Fruit fly (Drosophila melanogaster): ENCODE measurements around the gene CG43391.

The CG43391 gene

DNA sequence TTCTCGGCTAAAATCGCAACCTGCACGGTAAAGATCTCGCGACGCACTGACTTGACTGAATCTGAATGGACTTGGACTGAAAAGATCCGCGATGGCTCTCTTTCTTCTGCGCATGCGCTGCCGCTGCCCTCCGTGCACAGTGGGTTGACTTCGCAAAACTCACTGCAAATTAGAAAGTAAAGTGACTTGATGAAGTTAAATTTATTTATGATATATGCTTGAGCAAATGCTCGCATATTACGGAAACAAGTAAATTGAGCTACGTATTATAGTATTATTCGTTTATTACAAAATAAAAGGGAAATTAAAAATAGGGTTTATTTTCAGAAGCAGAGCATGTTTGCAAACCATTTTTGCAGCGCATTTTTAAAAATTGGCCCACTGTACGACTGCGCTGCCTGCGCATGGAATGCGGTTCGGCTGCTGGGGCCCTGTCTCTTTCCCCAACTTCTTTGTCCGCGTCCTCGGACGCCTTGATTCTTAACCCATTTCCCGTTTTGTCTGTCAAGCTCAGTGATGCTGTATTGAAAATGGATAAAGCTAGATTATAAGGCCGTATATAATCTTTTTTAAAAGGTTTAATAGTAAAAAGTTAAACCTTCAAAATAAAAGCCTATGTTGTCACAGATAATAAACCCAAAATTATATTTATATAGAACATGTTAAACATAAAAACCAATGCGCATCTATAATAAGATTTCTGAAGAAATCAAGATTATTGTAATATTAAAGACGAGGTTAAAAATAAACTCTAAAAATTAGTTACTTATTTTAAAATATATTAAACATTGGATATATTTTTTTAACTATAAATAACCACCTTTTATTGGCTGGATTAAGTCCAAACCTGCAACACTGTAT lies 7.1 kb upstream of the CG43391 start, which contains the start of gene rt (continued):
- TF ChIP-seq Usf (GFP tag; optimal IDR thresholded peaks at IDR 0.05) (peak; percentile 22), CG8765 (GFP tag; IDR thresholded peaks at IDR 0.05) (no peak), slou (GFP tag; optimal IDR thresholded peaks at IDR 0.05) (no peak), sisA (GFP tag; IDR thresholded peaks at IDR 0.05) (peak; percentile 63), abd-A (tag; optimal IDR thresholded peaks at IDR 0.05) (no peak), HLH54F (GFP tag; optimal IDR thresholded peaks at IDR 0.05) (no peak), Atf3 (GFP tag; optimal IDR thresholded peaks at IDR 0.05) (peak; percentile 2), kay (GFP tag; optimal IDR thresholded peaks at IDR 0.05) (no peak), CG14014 (GFP tag; IDR thresholded peaks at IDR 0.05) (0 out of 2 replicates have a peak, but pooled peaks have one; percentile 7), CG9215 (GFP tag; IDR thresholded peaks at IDR 0.05) (no peak), CG8924 (tag; optimal IDR thresholded peaks at IDR 0.05) (peak; percentile 28), Nf-YA (GFP tag; IDR thresholded peaks at IDR 0.05) (peak; percentile 58; the same call in 1 of the 2 replicates), NfI (GFP tag; optimal IDR thresholded peaks at IDR 0.05) (peak; percentile 32), Spps (tag; optimal IDR thresholded peaks at IDR 0.05) (peak; percentile 44), gem (tag; optimal IDR thresholded peaks at IDR 0.05) (peak; percentile 79), dysf (GFP tag; IDR thresholded peaks at IDR 0.05) (peak; percentile 66; the same call in 2 of the 3 replicates), CrebB (tag; optimal IDR thresholded peaks at IDR 0.05) (no peak), CG34422 (GFP tag; IDR thresholded peaks at IDR 0.05) (peak; percentile 28; the same call in 1 of the 3 replicates), CG1529 (GFP tag; optimal IDR thresholded peaks at IDR 0.05) (peak; percentile 56), CG11504 (tag; optimal IDR thresholded peaks at IDR 0.05) (peak; percentile 66), zen (tag; optimal IDR thresholded peaks at IDR 0.05) (peak; percentile 6), pros (GFP tag; optimal IDR thresholded peaks at IDR 0.05) (no peak), CG32767 (GFP tag; IDR thresholded peaks at IDR 0.05) (peak; percentile 50; the same call in 1 of the 2 replicates), CG30020 (tag; optimal IDR thresholded peaks at IDR 0.05) (peak; percentile 39), Dad (GFP tag; optimal IDR thresholded peaks at IDR 0.05) (no peak), pum (GFP tag; optimal IDR thresholded peaks at IDR 0.05) (peak; percentile 40), NC2β (GFP tag; optimal IDR thresholded peaks at IDR 0.05) (peak; percentile 38), CG14860 (GFP tag; IDR thresholded peaks at IDR 0.05; ENCODE audit: partially characterized antibody) (0 out of 3 replicates have a peak, but pooled peaks have one; percentile 30), sens (GFP tag) (peak; percentile 95), cato (GFP tag; optimal IDR thresholded peaks at IDR 0.05; ENCODE audit: borderline replicate concordance) (no peak), Bgb (GFP tag; IDR thresholded peaks at IDR 0.05; ENCODE audit: partially characterized antibody) (no peak), CG6765 (GFP tag; optimal IDR thresholded peaks at IDR 0.05) (no peak), HHEX (GFP tag; optimal IDR thresholded peaks at IDR 0.05) (peak; percentile 37), HLH4C (GFP tag; IDR thresholded peaks at IDR 0.05; ENCODE audit: partially characterized antibody) (peak; percentile 38; the same call in 1 of the 3 replicates), gsb (GFP tag; IDR thresholded peaks at IDR 0.05) (no peak), MBD-R2 (GFP tag; IDR thresholded peaks at IDR 0.05) (no peak), Nf-YC (tag; optimal IDR thresholded peaks at IDR 0.05) (peak; percentile 21), ab (GFP tag; optimal IDR thresholded peaks at IDR 0.05) (no peak), Eip74EF (GFP tag; optimal IDR thresholded peaks at IDR 0.05) (peak in 1 of 2 experiments; percentile 11), CG18476 (GFP tag; optimal IDR thresholded peaks at IDR 0.05) (peak; percentile 36), CG10147 (GFP tag; optimal IDR thresholded peaks at IDR 0.05) (no peak), CG10366 (GFP tag; IDR thresholded peaks at IDR 0.05) (0 out of 2 replicates have a peak, but pooled peaks have one; percentile 16), D (optimal IDR thresholded peaks at IDR 0.05) (no peak), D (GFP tag; optimal IDR thresholded peaks at IDR 0.05) (peak; percentile 57), gcm (GFP tag; optimal IDR thresholded peaks at IDR 0.05) (peak; percentile 68), pfk (GFP tag; optimal IDR thresholded peaks at IDR 0.05) (no peak), al (GFP tag; IDR thresholded peaks at IDR 0.05) (peak; percentile 38; the same call in 1 of the 2 replicates), CG6254 (GFP tag; optimal IDR thresholded peaks at IDR 0.05) (peak; percentile 22)
